Worm (Caenorhabditis elegans) whole organism, L4 larva: ENCODE measurements around the gene klp-3.
A peak's percentile ranks its signal among the peaks of the same experiment; 100 is the strongest.

Experiments used
- T20F7.1 ChIP-seq: fragments of 200-800 bp; sonication (Bioruptor generic); optimal IDR thresholded peaks from 2 replicates; lab custom pipeline; 2018; ENCODE audit warnings: mild to moderate bottlenecking, missing genetic modification characterization, missing compliant biosample characterization
- T26A8.4 ChIP-seq: fragments of 200-800 bp; sonication (Bioruptor generic); IDR thresholded peaks from 2 replicates; pipeline ENCODE4 v1.3.6; 2022; ENCODE audit warnings: missing genetic modification characterization, missing compliant biosample characterization
- Y5F2A.4 ChIP-seq: fragments of 200-800 bp; sonication (Bioruptor generic); optimal IDR thresholded peaks from 2 replicates; lab custom pipeline; 2018; ENCODE audit warnings: mild to moderate bottlenecking, missing genetic modification characterization, missing compliant biosample characterization
- Y75B8A.6 ChIP-seq: fragments of 200-800 bp; sonication (Bioruptor generic); IDR thresholded peaks from 2 replicates; pipeline ENCODE4 v1.3.6; 2022; ENCODE audit warnings: missing genetic modification reagents, missing genetic modification characterization, missing compliant biosample characterization
- ZK337.2 ChIP-seq: fragments of 200-800 bp; sonication (Bioruptor generic); IDR thresholded peaks from 2 replicates; pipeline ENCODE4 v1.3.6; 2022; ENCODE audit warnings: missing genetic modification reagents, missing genetic modification characterization, missing compliant biosample characterization
- aha-1 ChIP-seq: fragments of 150-350 bp; peaks from one replicate; lab custom pipeline; 2014; ENCODE audit warnings: missing biosample characterization, missing genetic modification characterization
- attf-4 ChIP-seq: sonication (generic microtip); optimal IDR thresholded peaks from 3 replicates; lab custom pipeline; 2017; ENCODE audit warnings: missing biosample characterization, missing genetic modification characterization
- ceh-32 ChIP-seq: sonication (generic microtip); optimal IDR thresholded peaks from 2 replicates; lab custom pipeline; 2016; ENCODE audit warnings: mild to moderate bottlenecking, missing genetic modification characterization, missing compliant biosample characterization; ENCODE audit not compliant: poor library complexity
- ceh-44 ChIP-seq: fragments of 200-800 bp; sonication (Bioruptor generic); IDR thresholded peaks from 2 replicates; pipeline ENCODE4 v1.3.6; 2022; ENCODE audit warnings: missing genetic modification reagents, missing genetic modification characterization, missing compliant biosample characterization
- ceh-82 ChIP-seq: sonication (generic microtip); optimal IDR thresholded peaks from 2 replicates; lab custom pipeline; 2017; ENCODE audit warnings: missing biosample characterization, missing genetic modification characterization
- daf-16 ChIP-seq, 3 experiments: sonication (generic microtip); optimal IDR thresholded peaks; 2 replicates each; lab custom pipeline; 2016 to 2017; ENCODE audit warnings: missing genetic modification characterization in 3 of 3, missing genetic modification reagents in 3 of 3, mild to moderate bottlenecking in 2 of 3, missing compliant biosample characterization in 2 of 3, missing biosample characterization in 1 of 3, moderate library complexity in 1 of 3
- dpl-1 ChIP-seq: fragments of 150-350 bp; optimal IDR thresholded peaks from 2 replicates; lab custom pipeline; 2014; ENCODE audit warnings: missing biosample characterization, missing genetic modification reagents, missing genetic modification characterization
- dve-1 ChIP-seq: sonication (generic microtip); optimal IDR thresholded peaks from 2 replicates; lab custom pipeline; 2017; ENCODE audit warnings: antibody characterized with exemption, mild to moderate bottlenecking, missing genetic modification characterization, missing compliant biosample characterization; ENCODE audit not compliant: insufficient read depth
- egl-43 ChIP-seq: fragments of 200-800 bp; sonication (Bioruptor generic); IDR thresholded peaks from 2 replicates; pipeline ENCODE4 v1.3.6; 2022; ENCODE audit warnings: missing genetic modification reagents, missing genetic modification characterization, missing compliant biosample characterization
- hlh-11 ChIP-seq: fragments of 200-800 bp; sonication (Bioruptor generic); optimal IDR thresholded peaks from 2 replicates; lab custom pipeline; 2018; ENCODE audit warnings: mild to moderate bottlenecking, missing genetic modification characterization, missing compliant biosample characterization
- hlh-30 ChIP-seq: sonication (generic microtip); optimal IDR thresholded peaks from 2 replicates; lab custom pipeline; 2017; ENCODE audit warnings: antibody characterized with exemption, mild to moderate bottlenecking, missing genetic modification characterization, missing compliant biosample characterization; ENCODE audit not compliant: insufficient read depth
- lin-13 ChIP-seq: fragments of 150-350 bp; optimal IDR thresholded peaks from 2 replicates; lab custom pipeline; 2014; ENCODE audit warnings: missing biosample characterization, missing genetic modification reagents, missing genetic modification characterization
- lin-38 ChIP-seq: fragments of 200-800 bp; sonication (Bioruptor generic); IDR thresholded peaks from 2 replicates; pipeline ENCODE4 v1.3.6; 2022; ENCODE audit warnings: missing genetic modification reagents, missing genetic modification characterization, missing compliant biosample characterization
- lin-39 ChIP-seq: fragments of 150-350 bp; optimal IDR thresholded peaks from 2 replicates; lab custom pipeline; 2014; ENCODE audit warnings: missing biosample characterization, missing genetic modification reagents, missing genetic modification characterization
- lir-3 ChIP-seq: sonication (generic microtip); optimal IDR thresholded peaks from 2 replicates; lab custom pipeline; 2016; ENCODE audit warnings: mild to moderate bottlenecking, missing genetic modification characterization, missing compliant biosample characterization
- lsy-2 ChIP-seq, 2 experiments: fragments of 150-350 bp in 1 of 2; sonication (generic microtip) in 1 of 2; optimal IDR thresholded peaks; 2 replicates each; lab custom pipeline; 2014 to 2017; ENCODE audit warnings: missing biosample characterization in 2 of 2, missing genetic modification characterization in 2 of 2
- nhr-10 ChIP-seq: fragments of 150-350 bp; optimal IDR thresholded peaks from 2 replicates; lab custom pipeline; 2014; ENCODE audit warnings: missing biosample characterization, missing genetic modification characterization
- nhr-102 ChIP-seq: sonication (generic microtip); optimal IDR thresholded peaks from 2 replicates; lab custom pipeline; 2016; ENCODE audit warnings: mild to moderate bottlenecking, missing genetic modification characterization, moderate library complexity, missing compliant biosample characterization
- nhr-28 ChIP-seq: fragments of 150-350 bp; optimal IDR thresholded peaks from 2 replicates; lab custom pipeline; 2014; ENCODE audit warnings: missing biosample characterization, missing genetic modification characterization
- nhr-41 ChIP-seq: fragments of 200-800 bp; sonication (Bioruptor generic); IDR thresholded peaks from 2 replicates; pipeline ENCODE4 v1.3.6; 2022; ENCODE audit warnings: missing genetic modification reagents, missing genetic modification characterization, missing compliant biosample characterization
- nhr-42 ChIP-seq: fragments of 200-800 bp; sonication (Bioruptor generic); IDR thresholded peaks from 2 replicates; pipeline ENCODE4 v1.3.6; 2022; ENCODE audit warnings: missing genetic modification characterization, missing compliant biosample characterization
- nhr-48 ChIP-seq: sonication (generic microtip); optimal IDR thresholded peaks from 2 replicates; lab custom pipeline; 2016; ENCODE audit warnings: mild to moderate bottlenecking, missing genetic modification characterization, missing compliant biosample characterization
- nhr-77 ChIP-seq: fragments of 150-350 bp; optimal IDR thresholded peaks from 2 replicates; lab custom pipeline; 2014; ENCODE audit warnings: missing biosample characterization, missing genetic modification characterization
- php-3 ChIP-seq: fragments of 200-800 bp; sonication (Bioruptor generic); IDR thresholded peaks from 2 replicates; pipeline ENCODE4 v1.3.6; 2022; ENCODE audit warnings: missing genetic modification reagents, missing genetic modification characterization, missing compliant biosample characterization
- pqm-1 ChIP-seq: sonication (generic microtip); optimal IDR thresholded peaks from 2 replicates; lab custom pipeline; 2017; ENCODE audit warnings: missing biosample characterization, missing genetic modification characterization
- rbr-2 ChIP-seq: sonication (generic microtip); optimal IDR thresholded peaks from 2 replicates; lab custom pipeline; 2016; ENCODE audit warnings: missing genotype, missing genetic modification characterization, missing compliant biosample characterization
- snpc-1.2 ChIP-seq: fragments of 200-800 bp; sonication (Bioruptor generic); IDR thresholded peaks from 2 replicates; pipeline ENCODE4 v1.3.6; 2022; ENCODE audit warnings: missing genetic modification reagents, missing genetic modification characterization, missing compliant biosample characterization
- tra-1 ChIP-seq: fragments of 200-800 bp; sonication (Bioruptor generic); IDR thresholded peaks from 2 replicates; pipeline ENCODE4 v1.3.6; 2022; ENCODE audit warnings: missing genetic modification reagents, missing genetic modification characterization, missing compliant biosample characterization
- unc-62 ChIP-seq, 3 experiments: fragments of 150-350 bp in 1 of 3; sonication (generic microtip); optimal IDR thresholded peaks in 2 of 3; peaks in 1 of 3; 1 replicate in 1 of 3; 2 replicates in 2 of 3; lab custom pipeline; 2014 to 2017; ENCODE audit warnings: missing biosample characterization in 3 of 3, missing genetic modification characterization in 3 of 3, missing genetic modification reagents in 3 of 3, missing genotype in 1 of 3
- zip-11 ChIP-seq: fragments of 200-800 bp; sonication (Bioruptor generic); IDR thresholded peaks from 2 replicates; pipeline ENCODE4 v1.3.6; 2022; ENCODE audit warnings: missing genetic modification characterization, missing compliant biosample characterization

klp-3 gene

DNA sequence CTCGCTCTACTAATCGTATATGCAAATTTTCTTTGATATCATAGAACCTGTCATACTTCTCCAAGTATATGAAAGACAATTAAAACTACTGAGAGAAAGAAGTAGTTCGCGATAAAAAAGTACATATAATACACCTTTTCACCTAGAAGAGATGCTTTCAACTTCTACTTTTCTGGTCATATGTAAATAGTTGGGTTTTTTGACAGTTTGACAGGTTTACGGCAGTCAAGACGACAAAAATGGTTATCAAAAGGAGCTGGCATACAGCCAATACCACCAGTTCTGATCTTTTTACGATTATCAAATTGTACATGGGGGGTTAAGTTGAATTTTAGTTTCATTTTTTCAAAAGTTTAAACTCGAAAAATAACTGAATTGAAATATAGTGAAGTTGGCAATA lies 27.2 kb upstream of the klp-3 start:
- peak; percentile 29 for TF ChIP-seq nhr-102
- peak in 1 of 2 experiments; percentile 10 for TF ChIP-seq lsy-2 (tag; optimal IDR thresholded peaks at IDR 0.05; lab: Kevin White, UChicago)
- TF ChIP-seq dve-1 (tag; lab: Kevin White, UChicago): peak; percentile 93
- no peak for TF ChIP-seq snpc-1.2 (GFP tag; lab: Robert Waterston, UW)
- TF ChIP-seq T20F7.1: no peak
- TF ChIP-seq unc-62 (GFP tag; optimal IDR thresholded peaks at IDR 0.05 in 1 of 2; lab: Kevin White, UChicago): peak; percentile 8 to 73
- no peak for TF ChIP-seq unc-62 (tag; optimal IDR thresholded peaks at IDR 0.05; lab: Kevin White, UChicago)
- TF ChIP-seq daf-16 (GFP tag; optimal IDR thresholded peaks at IDR 0.05; lab: Kevin White, UChicago): no peak
- peak; percentile 90 for TF ChIP-seq daf-16 (tag; optimal IDR thresholded peaks at IDR 0.05; lab: Kevin White, UChicago)
- TF ChIP-seq hlh-11: peak; percentile 86
- TF ChIP-seq hlh-30 (tag; lab: Kevin White, UChicago): peak; percentile 7
- TF ChIP-seq Y5F2A.4 (GFP tag; lab: Kevin White, UChicago): no peak
- no peak for TF ChIP-seq nhr-10 (tag; lab: Kevin White, UChicago)
- no peak for TF ChIP-seq ceh-82 (tag; lab: Kevin White, UChicago)
- TF ChIP-seq Y75B8A.6: no peak
- peak; percentile 89 for TF ChIP-seq pqm-1 (tag; lab: Kevin White, UChicago)
- peak; percentile 84 for TF ChIP-seq tra-1 (GFP tag; lab: Robert Waterston, UW)
- peak; percentile 96 for TF ChIP-seq php-3 (GFP tag; lab: Robert Waterston, UW)
- TF ChIP-seq nhr-77 (tag; lab: Kevin White, UChicago): peak; percentile 40
- TF ChIP-seq lir-3 (tag; lab: Kevin White, UChicago): no peak
- peak; percentile 34 for TF ChIP-seq nhr-48 (tag; lab: Kevin White, UChicago)
- no peak for TF ChIP-seq attf-4
- peak; percentile 57 for TF ChIP-seq aha-1 (tag; lab: Kevin White, UChicago)
- peak; percentile 73 for TF ChIP-seq nhr-28 (tag; lab: Kevin White, UChicago)

DNA sequence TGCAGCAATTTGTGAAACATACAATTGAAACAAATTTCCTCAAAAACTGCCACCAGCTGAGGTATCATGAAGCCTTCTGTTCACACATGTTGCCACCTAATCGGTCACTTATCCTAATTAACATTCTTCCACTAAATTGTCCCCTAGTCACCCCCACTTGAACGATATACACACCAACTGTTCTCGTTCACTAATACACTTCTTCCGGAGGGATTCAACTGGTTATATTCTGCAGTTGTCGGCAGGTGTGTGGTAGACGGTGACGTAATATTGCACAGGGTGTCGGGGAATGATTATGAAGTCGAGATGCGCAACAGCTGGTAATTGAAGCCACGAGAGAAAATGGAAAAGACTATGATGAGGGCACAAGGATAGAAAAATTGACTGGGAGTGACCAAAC lies 26.7 kb upstream of the klp-3 start:
- TF ChIP-seq rbr-2 (tag; lab: Kevin White, UChicago) (no peak), nhr-41 (GFP tag; lab: Robert Waterston, UW) (no peak), lin-39 (tag; lab: Kevin White, UChicago) (no peak), ceh-32 (tag; lab: Kevin White, UChicago) (no peak), zip-11 (no peak), egl-43 (no peak), nhr-42 (GFP tag; lab: Robert Waterston, UW) (no peak)

DNA sequence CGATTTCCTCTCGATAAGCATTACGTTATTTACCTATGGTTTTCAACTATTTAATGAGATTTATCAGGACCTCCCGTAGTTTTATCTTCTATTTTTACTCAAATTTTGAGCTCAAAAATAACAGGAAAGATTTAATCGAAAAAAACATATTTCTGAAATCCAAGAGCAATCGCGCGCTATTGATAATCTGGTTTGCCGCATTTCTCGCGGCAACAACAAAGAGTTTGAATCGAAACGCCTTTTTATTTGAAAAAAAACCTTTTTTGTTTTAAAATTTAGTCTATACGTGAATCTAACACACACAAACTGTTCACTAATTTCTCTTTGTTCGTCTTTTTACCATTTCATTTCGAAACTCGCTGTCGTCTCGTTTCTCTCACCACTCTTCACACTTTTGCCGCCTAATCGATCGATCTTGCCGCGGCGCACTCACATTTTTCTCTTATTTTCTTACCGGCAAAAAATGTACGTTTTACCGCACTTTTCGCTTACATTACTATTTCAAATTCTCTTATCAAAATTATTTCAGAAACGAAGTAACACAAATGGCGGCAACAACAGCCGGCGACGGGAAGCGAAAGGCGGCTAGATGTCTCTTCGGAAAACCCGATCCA lies 25.9 kb upstream of the klp-3 start, which contains the start of gene cki-2:
Gene cki-2, plus strand, starts transcription at position 337 of the 614 bp plus-strand sequence.
- TF ChIP-seq lin-13 (no peak), T26A8.4 (no peak), unc-62 (GFP tag; optimal IDR thresholded peaks at IDR 0.05 in 1 of 2; lab: Kevin White, UChicago) (peak in 1 of 2 experiments; percentile 22), unc-62 (tag; optimal IDR thresholded peaks at IDR 0.05; lab: Kevin White, UChicago) (no peak), pqm-1 (tag; lab: Kevin White, UChicago) (peak; percentile 38), ZK337.2 (GFP tag; lab: Robert Waterston, UW) (no peak), daf-16 (GFP tag; optimal IDR thresholded peaks at IDR 0.05; lab: Kevin White, UChicago) (no peak), daf-16 (tag; optimal IDR thresholded peaks at IDR 0.05; lab: Kevin White, UChicago) (peak; percentile 26), lsy-2 (tag; optimal IDR thresholded peaks at IDR 0.05; lab: Kevin White, UChicago) (peak in 1 of 2 experiments; percentile 7), nhr-28 (tag; lab: Kevin White, UChicago) (peak; percentile 4), ceh-44 (no peak), dpl-1 (peak; percentile 25), lin-38 (GFP tag; lab: Robert Waterston, UW) (peak; percentile 60)
